Worm (Caenorhabditis elegans): ENCODE data around the gene sma-9.

The sma-9 gene

ce11 chrX:10772165-10772584 is 3.1 kb downstream of the sma-9 start (continued):
- TF ChIP-seq madf-9 (GFP tag; conservative IDR thresholded peaks at IDR 0.05): no peak
- TF ChIP-seq nhr-77 (tag; optimal IDR thresholded peaks at IDR 0.05): peak; percentile 90
- TF ChIP-seq zip-2 (tag; optimal IDR thresholded peaks at IDR 0.05): no peak
- TF ChIP-seq nhr-237 (tag; optimal IDR thresholded peaks at IDR 0.05): no peak
- no peak for TF ChIP-seq Y5F2A.4 (GFP tag; optimal IDR thresholded peaks at IDR 0.05)
- peak; percentile 47 for TF ChIP-seq T26A8.4 (GFP tag; IDR thresholded peaks at IDR 0.05)
- TF ChIP-seq pha-4 (GFP tag; IDR thresholded peaks at IDR 0.05): 0 out of 2 replicates have a peak, but pooled peaks have one; percentile 46
- TF ChIP-seq pha-4 (tag; optimal IDR thresholded peaks at IDR 0.05): peak; percentile 45
- TF ChIP-seq mdl-1 (tag; optimal IDR thresholded peaks at IDR 0.05): peak in 1 of 2 experiments; percentile 69
- no peak for TF ChIP-seq lin-39 (tag; optimal IDR thresholded peaks at IDR 0.05)
- peak; percentile 74 for TF ChIP-seq nhr-11 (tag; optimal IDR thresholded peaks at IDR 0.05)
- TF ChIP-seq mdt-29 (GFP tag; IDR thresholded peaks at IDR 0.05): no peak
- peak; percentile 53 for TF ChIP-seq php-3 (GFP tag; IDR thresholded peaks at IDR 0.05)
- TF ChIP-seq spr-3 (GFP tag; optimal IDR thresholded peaks at IDR 0.05): no peak
- peak; percentile 60; the same call in 1 of the 2 replicates for TF ChIP-seq lin-1 (GFP tag; IDR thresholded peaks at IDR 0.05)
- TF ChIP-seq unc-39 (tag; optimal IDR thresholded peaks at IDR 0.05): no peak
- TF ChIP-seq R02D3.7 (tag; optimal IDR thresholded peaks at IDR 0.05): no peak
- no peak for TF ChIP-seq jun-1 (tag; optimal IDR thresholded peaks at IDR 0.05)
- peak; percentile 48 for TF ChIP-seq nhr-102 (tag; optimal IDR thresholded peaks at IDR 0.05)
- peak; percentile 90 for TF ChIP-seq nhr-10 (tag; optimal IDR thresholded peaks at IDR 0.05)
- peak; percentile 94 for TF ChIP-seq dve-1 (tag; optimal IDR thresholded peaks at IDR 0.05; ENCODE audit: insufficient read depth)
- TF ChIP-seq zag-1 (tag; optimal IDR thresholded peaks at IDR 0.05): no peak
- TF ChIP-seq gei-8 (GFP tag; optimal IDR thresholded peaks at IDR 0.05): peak; percentile 48
- no peak for TF ChIP-seq ceh-82 (tag; optimal IDR thresholded peaks at IDR 0.05)
- TF ChIP-seq ama-1 (optimal IDR thresholded peaks at IDR 0.05): peak; percentile 12
- no peak for TF ChIP-seq lin-38 (GFP tag; IDR thresholded peaks at IDR 0.05)
- no peak for TF ChIP-seq F37D6.2 (tag; optimal IDR thresholded peaks at IDR 0.05)
- TF ChIP-seq daf-19 (GFP tag; conservative IDR thresholded peaks at IDR 0.05): no peak
- TF ChIP-seq ceh-62 (tag; optimal IDR thresholded peaks at IDR 0.05): no peak
- TF ChIP-seq dmd-8 (GFP tag; IDR thresholded peaks at IDR 0.05): no peak
- no peak for TF ChIP-seq ztf-11 (tag; optimal IDR thresholded peaks at IDR 0.05)
- no peak for TF ChIP-seq fkh-10 (GFP tag; optimal IDR thresholded peaks at IDR 0.05)
- no peak for TF ChIP-seq cey-2 (tag; optimal IDR thresholded peaks at IDR 0.05; ENCODE audit: borderline replicate concordance, insufficient read depth)
- 0 out of 2 replicates have a peak, but pooled peaks have one; percentile 6 for TF ChIP-seq Y75B8A.6 (GFP tag; IDR thresholded peaks at IDR 0.05)
- no peak for TF ChIP-seq sdz-12 (GFP tag; optimal IDR thresholded peaks at IDR 0.05)
- peak; percentile 57 for TF ChIP-seq nhr-25 (tag; optimal IDR thresholded peaks at IDR 0.05; ENCODE audit: borderline replicate concordance, insufficient read depth)
- TF ChIP-seq arid-1 (GFP tag; conservative IDR thresholded peaks at IDR 0.05): no peak
- TF ChIP-seq lim-7 (GFP tag; IDR thresholded peaks at IDR 0.05): no peak
- TF ChIP-seq hlh-11 (tag; optimal IDR thresholded peaks at IDR 0.05): peak; percentile 97
- TF ChIP-seq ztf-7 (tag; optimal IDR thresholded peaks at IDR 0.05): no peak
- no peak for TF ChIP-seq vab-7 (GFP tag; IDR thresholded peaks at IDR 0.05)
- no peak for TF ChIP-seq snpc-4 (tag; optimal IDR thresholded peaks at IDR 0.05)
- peak in 1 of 2 experiments; percentile 99 for TF ChIP-seq unc-62 (GFP tag; optimal IDR thresholded peaks at IDR 0.05 in 1 of 2)
- TF ChIP-seq unc-62 (tag; optimal IDR thresholded peaks at IDR 0.05): no peak
- TF ChIP-seq madf-5 (GFP tag; IDR thresholded peaks at IDR 0.05): no peak
- peak; percentile 13 for TF ChIP-seq rbr-2 (tag; optimal IDR thresholded peaks at IDR 0.05)
- peak; percentile 57 for TF ChIP-seq ceh-28 (tag; optimal IDR thresholded peaks at IDR 0.05)
- peak; percentile 31 for TF ChIP-seq T20F7.1 (GFP tag; optimal IDR thresholded peaks at IDR 0.05)
- TF ChIP-seq fos-1 (tag; optimal IDR thresholded peaks at IDR 0.05): peak; percentile 24
- TF ChIP-seq spr-1 (tag; optimal IDR thresholded peaks at IDR 0.05): no peak
- no peak for TF ChIP-seq attf-4 (tag; optimal IDR thresholded peaks at IDR 0.05)
- TF ChIP-seq hmg-1.1 (GFP tag; IDR thresholded peaks at IDR 0.05): peak; percentile 39; the same call in 1 of the 2 replicates
- TF ChIP-seq F44E2.7 (GFP tag; IDR thresholded peaks at IDR 0.05): no peak
